Fruit fly (Drosophila melanogaster) whole organism, embryonic: ENCODE measurements around the gene CG15514.

Source experiments
- Awh ChIP-seq: fragments of 200-800 bp; sonication (Bioruptor generic); IDR thresholded peaks from 2 replicates; pipeline ENCODE4, ENCODE4 v1.3.6; 2022; ENCODE audit warnings: missing biosample characterization, missing genetic modification characterization
- Bteb2 ChIP-seq: fragments of 200-800 bp; sonication (Bioruptor generic); optimal IDR thresholded peaks from 2 replicates; lab custom pipeline; 2016; ENCODE audit warnings: missing biosample characterization, missing genetic modification characterization
- CG11560 ChIP-seq: fragments of 200-800 bp; sonication (Bioruptor generic); IDR thresholded peaks from 3 replicates; pipeline ENCODE4 v1.3.6; 2022; ENCODE audit warnings: missing biosample characterization, missing genetic modification characterization
- CG12104 ChIP-seq: fragments of 200-800 bp; sonication (Bioruptor generic); optimal IDR thresholded peaks from 3 replicates; lab custom pipeline; 2016; ENCODE audit warnings: missing biosample characterization, missing genetic modification characterization
- CG15011 ChIP-seq: fragments of 200-800 bp; sonication (Bioruptor generic); optimal IDR thresholded peaks from 3 replicates; lab custom pipeline; 2018; ENCODE audit warnings: missing biosample characterization, mild to moderate bottlenecking, missing genetic modification characterization
- CG16779 ChIP-seq: fragments of 200-800 bp; sonication (Bioruptor generic); IDR thresholded peaks from 2 replicates; pipeline ENCODE4 v1.3.6; 2022; ENCODE audit warnings: missing biosample characterization, missing genetic modification characterization
- CG17359 ChIP-seq: fragments of 200-800 bp; sonication (Bioruptor generic); optimal IDR thresholded peaks from 3 replicates; lab custom pipeline; 2018; ENCODE audit warnings: missing biosample characterization, mild to moderate bottlenecking, missing genetic modification characterization, moderate library complexity
- CG2202 ChIP-seq: fragments of 200-800 bp; sonication (Bioruptor generic); optimal IDR thresholded peaks from 2 replicates; lab custom pipeline; 2018; ENCODE audit warnings: missing biosample characterization, mild to moderate bottlenecking, missing genetic modification characterization
- CG2712 ChIP-seq: fragments of 200-800 bp; optimal IDR thresholded peaks from 3 replicates; lab custom pipeline; 2019; ENCODE audit warnings: missing biosample characterization, mild to moderate bottlenecking, missing genetic modification characterization, moderate library complexity
- CG31441 ChIP-seq: fragments of 200-800 bp; sonication (Bioruptor generic); IDR thresholded peaks from 2 replicates; pipeline ENCODE4 v1.3.6; 2022; ENCODE audit warnings: missing biosample characterization, missing genetic modification characterization
- CG42726 ChIP-seq: fragments of 200-800 bp; sonication (Bioruptor generic); IDR thresholded peaks from 2 replicates; pipeline ENCODE4 v1.3.6; 2022; ENCODE audit warnings: missing biosample characterization, missing genetic modification characterization; ENCODE audit not compliant: partially characterized antibody
- CG43689 ChIP-seq: fragments of 200-800 bp; sonication (Bioruptor generic); IDR thresholded peaks from 2 replicates; pipeline ENCODE4 v1.3.6; 2022; ENCODE audit warnings: missing biosample characterization, missing genetic modification characterization
- CG4820 ChIP-seq: fragments of 200-800 bp; sonication (Bioruptor generic); optimal IDR thresholded peaks from 3 replicates; lab custom pipeline; 2016; ENCODE audit warnings: missing biosample characterization, missing genetic modification characterization
- CG7556 ChIP-seq: fragments of 200-800 bp; sonication (Bioruptor generic); optimal IDR thresholded peaks from 2 replicates; lab custom pipeline; 2017; ENCODE audit warnings: missing biosample characterization, mild to moderate bottlenecking, missing genetic modification characterization
- CG7745 ChIP-seq: fragments of 200-800 bp; sonication (Bioruptor generic); optimal IDR thresholded peaks from 2 replicates; lab custom pipeline; 2018; ENCODE audit warnings: missing biosample characterization, mild to moderate bottlenecking, missing genetic modification characterization, moderate library complexity
- CG8290 ChIP-seq, 3 experiments: fragments of 200-800 bp; sonication (Bioruptor generic); optimal IDR thresholded peaks; 2 replicates each; lab custom pipeline; 2016 to 2019; ENCODE audit warnings: missing biosample characterization in 3 of 3, missing genetic modification characterization in 3 of 3, mild to moderate bottlenecking in 2 of 3, moderate library complexity in 1 of 3
- CG8388 ChIP-seq: fragments of 200-800 bp; sonication (Bioruptor generic); optimal IDR thresholded peaks from 2 replicates; lab custom pipeline; 2019; ENCODE audit warnings: missing biosample characterization, mild to moderate bottlenecking, missing genetic modification characterization, moderate library complexity
- CG9437 ChIP-seq: fragments of 200-800 bp; sonication (Bioruptor generic); optimal IDR thresholded peaks from 2 replicates; lab custom pipeline; 2018; ENCODE audit warnings: missing biosample characterization, mild to moderate bottlenecking, missing genetic modification characterization
- CG9876 ChIP-seq: fragments of 200-800 bp; sonication (Bioruptor generic); optimal IDR thresholded peaks from 2 replicates; lab custom pipeline; 2016; ENCODE audit warnings: missing biosample characterization, missing genetic modification characterization
- CkIIα-i1 ChIP-seq: fragments of 200-800 bp; sonication (Bioruptor generic); IDR thresholded peaks from 2 replicates; pipeline ENCODE4 v1.3.6; 2022; ENCODE audit warnings: missing biosample characterization, missing genetic modification characterization
- CrebB ChIP-seq: fragments of 200-800 bp; sonication (Bioruptor generic); optimal IDR thresholded peaks from 3 replicates; lab custom pipeline; 2018; ENCODE audit warnings: missing biosample characterization, mild to moderate bottlenecking, missing genetic modification characterization
- Deaf1 ChIP-seq: fragments of 200-800 bp; optimal IDR thresholded peaks from 3 replicates; lab custom pipeline; 2019; ENCODE audit warnings: missing biosample characterization, mild to moderate bottlenecking, missing genetic modification characterization, moderate library complexity
- Dp ChIP-seq: fragments of 200-800 bp; sonication (Bioruptor generic); optimal IDR thresholded peaks from 2 replicates; lab custom pipeline; 2018; ENCODE audit warnings: missing biosample characterization, mild to moderate bottlenecking, missing genetic modification characterization, moderate library complexity
- Mes4 ChIP-seq: fragments of 200-800 bp; sonication (Bioruptor generic); optimal IDR thresholded peaks from 2 replicates; lab custom pipeline; 2016; ENCODE audit warnings: missing biosample characterization, missing genetic modification characterization
- Neu2 ChIP-seq: fragments of 200-800 bp; sonication (Bioruptor generic); optimal IDR thresholded peaks from 3 replicates; lab custom pipeline; 2016; ENCODE audit warnings: missing biosample characterization, missing genetic modification characterization, borderline replicate concordance
- Nf-YA ChIP-seq: fragments of 200-800 bp; sonication (Bioruptor generic); IDR thresholded peaks from 2 replicates; pipeline ENCODE4 v1.3.6; 2022; ENCODE audit warnings: missing biosample characterization, missing genetic modification characterization
- Poxn ChIP-seq: fragments of 200-800 bp; sonication (Bioruptor generic); IDR thresholded peaks from 2 replicates; pipeline ENCODE4 v1.3.6; 2022; ENCODE audit warnings: missing biosample characterization, missing genetic modification characterization
- Ravus ChIP-seq: fragments of 200-800 bp; sonication (Bioruptor generic); IDR thresholded peaks from 2 replicates; pipeline ENCODE4 v1.3.6; 2022; ENCODE audit warnings: missing biosample characterization, missing genetic modification characterization
- Vsx1 ChIP-seq: fragments of 200-800 bp; sonication (Bioruptor generic); optimal IDR thresholded peaks from 2 replicates; lab custom pipeline; 2017; ENCODE audit warnings: missing biosample characterization, mild to moderate bottlenecking, missing genetic modification characterization, missing genetic modification reagents
- amos ChIP-seq: fragments of 200-800 bp; sonication (Bioruptor generic); IDR thresholded peaks from 2 replicates; pipeline ENCODE4 v1.3.6; 2022; ENCODE audit warnings: missing biosample characterization, missing genetic modification characterization; ENCODE audit not compliant: partially characterized antibody
- bbx ChIP-seq: fragments of 200-800 bp; sonication (Bioruptor generic); IDR thresholded peaks from 2 replicates; pipeline ENCODE4 v1.3.6; 2022; ENCODE audit warnings: missing biosample characterization, missing genetic modification characterization; ENCODE audit not compliant: partially characterized antibody
- bcd ChIP-seq: fragments of 200-800 bp; sonication (Bioruptor generic); optimal IDR thresholded peaks from 2 replicates; lab custom pipeline; 2017; ENCODE audit warnings: missing biosample characterization, mild to moderate bottlenecking, missing genetic modification characterization
- br ChIP-seq: fragments of >200 bp; optimal IDR thresholded peaks from 2 replicates; lab custom pipeline; 2017
- corto ChIP-seq: fragments of 200-800 bp; sonication (Bioruptor generic); optimal IDR thresholded peaks from 2 replicates; lab custom pipeline; 2016; ENCODE audit warnings: missing biosample characterization, mild to moderate bottlenecking, missing genetic modification characterization, moderate library complexity
- crol ChIP-seq: fragments of 200-800 bp; sonication (Bioruptor generic); IDR thresholded peaks from 2 replicates; pipeline ENCODE4 v1.3.6; 2022; ENCODE audit warnings: missing biosample characterization, missing genetic modification characterization
- dm ChIP-seq: fragments of 200-800 bp; sonication (Bioruptor generic); optimal IDR thresholded peaks from 3 replicates; lab custom pipeline; 2016; ENCODE audit warnings: missing biosample characterization, missing genetic modification characterization
- emc ChIP-seq: fragments of 200-800 bp; sonication (Bioruptor generic); optimal IDR thresholded peaks from 2 replicates; lab custom pipeline; 2016; ENCODE audit warnings: missing biosample characterization, missing genetic modification characterization
- gce ChIP-seq: fragments of 200-800 bp; sonication (Bioruptor generic); IDR thresholded peaks from 3 replicates; pipeline ENCODE4 v1.3.6; 2022; ENCODE audit warnings: missing biosample characterization, missing genetic modification characterization
- gcm ChIP-seq: fragments of 200-800 bp; sonication (Bioruptor generic); optimal IDR thresholded peaks from 2 replicates; lab custom pipeline; 2019; ENCODE audit warnings: missing biosample characterization, mild to moderate bottlenecking, missing genetic modification characterization, moderate library complexity
- gem ChIP-seq: fragments of 200-800 bp; sonication (Bioruptor generic); optimal IDR thresholded peaks from 2 replicates; lab custom pipeline; 2019; ENCODE audit warnings: missing biosample characterization, mild to moderate bottlenecking, missing genetic modification characterization, moderate library complexity
- gfzf ChIP-seq: fragments of 200-800 bp; sonication (Bioruptor generic); optimal IDR thresholded peaks from 2 replicates; lab custom pipeline; 2016; ENCODE audit warnings: missing biosample characterization, mild to moderate bottlenecking, missing genetic modification characterization, moderate library complexity
- lilli ChIP-seq: fragments of 200-800 bp; sonication (Bioruptor generic); optimal IDR thresholded peaks from 3 replicates; lab custom pipeline; 2016; ENCODE audit warnings: missing biosample characterization, missing genetic modification characterization
- nerfin-2 ChIP-seq: fragments of 200-800 bp; sonication (Bioruptor generic); IDR thresholded peaks from 2 replicates; pipeline ENCODE4 v1.3.6; 2022; ENCODE audit warnings: missing biosample characterization, missing genetic modification characterization; ENCODE audit not compliant: partially characterized antibody
- pan ChIP-seq, 4 experiments: fragments of >200 bp in 3 of 4; fragments of 200-800 bp in 1 of 4; sonication (Bioruptor generic) in 1 of 4; optimal IDR thresholded peaks in 3 of 4; IDR thresholded peaks in 1 of 4; 2 replicates each; pipeline versions ENCODE4 v1.3.6 to Lab custom; 2017 to 2022; ENCODE audit warnings: missing biosample characterization in 2 of 4, missing genetic modification characterization in 2 of 4, mixed read lengths in 1 of 4
- sim ChIP-seq: fragments of 200-800 bp; sonication (Bioruptor generic); IDR thresholded peaks from 2 replicates; pipeline ENCODE4 v1.3.6; 2022; ENCODE audit warnings: missing biosample characterization, missing genetic modification characterization
- so ChIP-seq: fragments of 200-800 bp; sonication (Bioruptor generic); IDR thresholded peaks from 3 replicates; pipeline ENCODE4 v1.3.6; 2022; ENCODE audit warnings: missing biosample characterization, missing genetic modification characterization
- toy ChIP-seq: fragments of 200-800 bp; sonication (Bioruptor generic); IDR thresholded peaks from 2 replicates; pipeline ENCODE4 v1.3.6; 2022; ENCODE audit warnings: missing biosample characterization, missing genetic modification characterization
- trem ChIP-seq: fragments of 200-800 bp; optimal IDR thresholded peaks from 3 replicates; lab custom pipeline; 2019; ENCODE audit warnings: missing biosample characterization, mild to moderate bottlenecking, missing genetic modification characterization, moderate library complexity
- vvl ChIP-seq: fragments of 200-800 bp; sonication (Bioruptor generic); IDR thresholded peaks from 2 replicates; pipeline ENCODE4 v1.3.6; 2022; ENCODE audit warnings: missing biosample characterization, missing genetic modification characterization
- zfh1 ChIP-seq: fragments of 200-800 bp; sonication (Bioruptor generic); IDR thresholded peaks from 3 replicates; pipeline ENCODE4 v1.3.6; 2022; ENCODE audit warnings: missing biosample characterization, missing genetic modification characterization

Gene CG15514

DNA sequence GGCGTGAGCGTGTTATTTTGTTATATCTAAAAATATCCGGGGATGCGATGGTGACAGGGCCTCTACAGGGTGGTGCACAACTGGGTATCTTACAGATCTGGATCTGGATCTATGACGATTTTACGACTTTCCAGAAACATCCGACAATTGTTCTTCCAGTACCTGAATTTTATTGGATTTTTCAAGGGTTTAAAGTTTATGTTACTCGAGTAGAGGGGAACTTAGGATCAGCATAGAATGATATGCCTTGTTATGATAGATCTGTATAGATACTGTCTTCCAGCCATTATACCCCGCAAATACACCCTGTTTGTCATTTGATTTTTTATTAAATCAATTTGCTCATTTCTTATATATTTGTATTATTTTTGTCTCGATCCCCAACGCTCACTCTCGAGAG lies 33.1 kb upstream of the CG15514 start (continued):
- TF ChIP-seq trem, result no peak
- TF ChIP-seq Awh (GFP tag; lab: Robert Waterston, UW), result 0 out of 2 replicates have a peak, but pooled peaks have one; percentile 33
- TF ChIP-seq Mes4 (GFP tag; lab: Kevin White, UChicago), result no peak
- TF ChIP-seq CG7745 (tag; lab: Kevin White, UChicago), result no peak
- peak; percentile 67 for TF ChIP-seq bcd
- TF ChIP-seq CkIIα-i1, result no peak
- TF ChIP-seq CG31441 (GFP tag; lab: Robert Waterston, UW), result peak; percentile 76
- peak; percentile 72 for TF ChIP-seq so (GFP tag; lab: Robert Waterston, UW)
- TF ChIP-seq CG2202, result no peak
- TF ChIP-seq CG2712, result peak; percentile 68
- no peak for TF ChIP-seq pan (optimal IDR thresholded peaks at IDR 0.05; lab: Kevin White, UChicago)
- peak in 1 of 2 experiments; percentile 57 for TF ChIP-seq pan (GFP tag; optimal IDR thresholded peaks at IDR 0.05 in 1 of 2, IDR thresholded peaks at IDR 0.05 in 1 of 2)
- no peak for TF ChIP-seq Neu2 (GFP tag; lab: Kevin White, UChicago)
- no peak for TF ChIP-seq Dp
- no peak for TF ChIP-seq CG42726
- TF ChIP-seq dm (GFP tag; lab: Kevin White, UChicago), result no peak
- TF ChIP-seq zfh1 (GFP tag; lab: Robert Waterston, UW), result peak; percentile 35; the same call in 1 of the 3 replicates
- TF ChIP-seq vvl, result peak; percentile 51; the same call in 1 of the 2 replicates
- TF ChIP-seq Bteb2 (GFP tag; lab: Kevin White, UChicago), result peak; percentile 52
- no peak for TF ChIP-seq CG8290 (GFP tag; optimal IDR thresholded peaks at IDR 0.05; lab: Kevin White, UChicago)
- TF ChIP-seq CG8290 (tag; optimal IDR thresholded peaks at IDR 0.05; lab: Kevin White, UChicago), result peak in 1 of 2 experiments; percentile 72
- TF ChIP-seq Ravus (GFP tag; lab: Robert Waterston, UW), result peak; percentile 6; the same call in 1 of the 2 replicates
- TF ChIP-seq toy, result 0 out of 2 replicates have a peak, but pooled peaks have one; percentile 30
- TF ChIP-seq Vsx1 (GFP tag; lab: Kevin White, UChicago), result peak; percentile 19
- TF ChIP-seq sim (GFP tag; lab: Robert Waterston, UW), result no peak
- peak; percentile 28 for TF ChIP-seq CG9876 (GFP tag; lab: Kevin White, UChicago)
- peak; percentile 61 for TF ChIP-seq CG17359 (tag; lab: Kevin White, UChicago)
- TF ChIP-seq Nf-YA, result no peak
- TF ChIP-seq Poxn (GFP tag; lab: Robert Waterston, UW), result no peak
- no peak for TF ChIP-seq amos (GFP tag; lab: Robert Waterston, UW)
- TF ChIP-seq CG15011, result peak; percentile 43
- peak; percentile 5 for TF ChIP-seq gcm (GFP tag; lab: Kevin White, UChicago)
- no peak for TF ChIP-seq corto (GFP tag; lab: Kevin White, UChicago)
- TF ChIP-seq CG12104 (GFP tag; lab: Kevin White, UChicago), result peak; percentile 42
- TF ChIP-seq bbx (GFP tag; lab: Robert Waterston, UW), result no peak
- no peak for TF ChIP-seq CG11560
- TF ChIP-seq lilli (GFP tag; lab: Kevin White, UChicago), result peak; percentile 53
- TF ChIP-seq CG16779 (GFP tag; lab: Robert Waterston, UW), result no peak
- peak; percentile 33 for TF ChIP-seq Deaf1 (tag; lab: Kevin White, UChicago)
- peak; percentile 24 for TF ChIP-seq CG4820 (GFP tag; lab: Kevin White, UChicago)
- peak; percentile 50 for TF ChIP-seq CG7556 (GFP tag; lab: Kevin White, UChicago)
- TF ChIP-seq emc (GFP tag; lab: Kevin White, UChicago), result no peak
- no peak for TF ChIP-seq nerfin-2 (GFP tag; lab: Robert Waterston, UW)
- TF ChIP-seq CrebB, result no peak
- TF ChIP-seq CG43689 (GFP tag; lab: Robert Waterston, UW), result peak; percentile 25; the same call in 1 of the 2 replicates
- no peak for TF ChIP-seq CG9437
- no peak for TF ChIP-seq br (lab: Kevin White, UChicago)
- peak; percentile 23 for TF ChIP-seq CG8388 (GFP tag; lab: Kevin White, UChicago)
- TF ChIP-seq gce, result 0 out of 3 replicates have a peak, but pooled peaks have one; percentile 26
- TF ChIP-seq gem (tag; lab: Kevin White, UChicago), result peak; percentile 78
- no peak for TF ChIP-seq crol
- TF ChIP-seq gfzf (GFP tag; lab: Kevin White, UChicago), result no peak
